Worm (Caenorhabditis elegans): ENCODE measurements around the gene spp-16.

spp-16 gene

ce11 chrV:10897172-10897571, 3.9 kb downstream of the spp-16 start (continued):
- TF ChIP-seq ama-1 (optimal IDR thresholded peaks at IDR 0.05) (peak; percentile 80), nhr-23 (tag; optimal IDR thresholded peaks at IDR 0.05) (no peak), sma-9 (GFP tag; optimal IDR thresholded peaks at IDR 0.05) (peak; percentile 100), sma-9 (tag; optimal IDR thresholded peaks at IDR 0.05) (no peak), Y55F3AM.14 (GFP tag; optimal IDR thresholded peaks at IDR 0.05) (peak; percentile 99), mbf-1 (tag; optimal IDR thresholded peaks at IDR 0.05) (no peak), dmd-4 (tag; optimal IDR thresholded peaks at IDR 0.05) (peak; percentile 58), skn-1 (tag; optimal IDR thresholded peaks at IDR 0.05) (peak; percentile 80), gmeb-1 (tag; optimal IDR thresholded peaks at IDR 0.05) (peak; percentile 100), nhr-77 (tag; optimal IDR thresholded peaks at IDR 0.05) (peak; percentile 92), nhr-10 (tag; optimal IDR thresholded peaks at IDR 0.05) (peak; percentile 79), nhr-12 (tag; optimal IDR thresholded peaks at IDR 0.05) (peak; percentile 79), C34F6.9 (tag; optimal IDR thresholded peaks at IDR 0.05) (peak; percentile 100), aly-2 (tag; optimal IDR thresholded peaks at IDR 0.05) (peak; percentile 19), mab-5 (tag; optimal IDR thresholded peaks at IDR 0.05) (peak; percentile 97), unc-55 (GFP tag; optimal IDR thresholded peaks at IDR 0.05) (peak; percentile 100), nhr-129 (tag; optimal IDR thresholded peaks at IDR 0.05) (peak; percentile 98), blmp-1 (tag; optimal IDR thresholded peaks at IDR 0.05; ENCODE audit: insufficient read depth) (peak; percentile 92), alr-1 (tag; optimal IDR thresholded peaks at IDR 0.05) (no peak), sma-3 (GFP tag; optimal IDR thresholded peaks at IDR 0.05) (peak; percentile 99), lin-13 (GFP tag; optimal IDR thresholded peaks at IDR 0.05) (peak; percentile 98), nhr-11 (tag; optimal IDR thresholded peaks at IDR 0.05) (peak; percentile 79), fos-1 (tag; optimal IDR thresholded peaks at IDR 0.05) (peak; percentile 98), snpc-4 (tag; optimal IDR thresholded peaks at IDR 0.05) (peak; percentile 89), mdl-1 (tag; optimal IDR thresholded peaks at IDR 0.05) (peak; percentile 74 to 90)

ce11 chrV:10897106-10897171, 4.2 kb downstream of the spp-16 start, which contains the start of gene sec-61.G:
TSS of gene sec-61.G (minus strand) at chrV:10897143.
- TF ChIP-seq nhr-12 (tag; optimal IDR thresholded peaks at IDR 0.05) (no peak), ceh-16 (tag; optimal IDR thresholded peaks at IDR 0.05) (no peak), R02D3.7 (tag; optimal IDR thresholded peaks at IDR 0.05) (no peak), fos-1 (tag; optimal IDR thresholded peaks at IDR 0.05) (no peak), crh-2 (tag; optimal IDR thresholded peaks at IDR 0.05) (no peak), nhr-237 (tag; optimal IDR thresholded peaks at IDR 0.05) (no peak), Y55F3AM.14 (GFP tag; optimal IDR thresholded peaks at IDR 0.05) (no peak), sma-3 (GFP tag; optimal IDR thresholded peaks at IDR 0.05) (no peak), egl-27 (tag; optimal IDR thresholded peaks at IDR 0.05) (no peak), nhr-11 (tag; optimal IDR thresholded peaks at IDR 0.05) (no peak), blmp-1 (tag; optimal IDR thresholded peaks at IDR 0.05; ENCODE audit: insufficient read depth) (no peak), aly-2 (tag; optimal IDR thresholded peaks at IDR 0.05) (no peak), zag-1 (tag; optimal IDR thresholded peaks at IDR 0.05) (no peak), nhr-10 (tag; optimal IDR thresholded peaks at IDR 0.05) (no peak), unc-39 (tag; optimal IDR thresholded peaks at IDR 0.05) (no peak)

ce11 chrV:10896706-10897105, 4.4 kb downstream of the spp-16 start:
- no peak for TF ChIP-seq nhr-11 (tag; optimal IDR thresholded peaks at IDR 0.05)
- TF ChIP-seq alr-1 (tag; optimal IDR thresholded peaks at IDR 0.05): no peak
- no peak for TF ChIP-seq dmd-4 (tag; optimal IDR thresholded peaks at IDR 0.05)
- TF ChIP-seq nhr-12 (tag; optimal IDR thresholded peaks at IDR 0.05): no peak
- no peak for TF ChIP-seq ZK546.5 (tag; optimal IDR thresholded peaks at IDR 0.05)
- TF ChIP-seq nhr-77 (tag; optimal IDR thresholded peaks at IDR 0.05): no peak
- TF ChIP-seq nhr-129 (tag; optimal IDR thresholded peaks at IDR 0.05): no peak

DNA sequence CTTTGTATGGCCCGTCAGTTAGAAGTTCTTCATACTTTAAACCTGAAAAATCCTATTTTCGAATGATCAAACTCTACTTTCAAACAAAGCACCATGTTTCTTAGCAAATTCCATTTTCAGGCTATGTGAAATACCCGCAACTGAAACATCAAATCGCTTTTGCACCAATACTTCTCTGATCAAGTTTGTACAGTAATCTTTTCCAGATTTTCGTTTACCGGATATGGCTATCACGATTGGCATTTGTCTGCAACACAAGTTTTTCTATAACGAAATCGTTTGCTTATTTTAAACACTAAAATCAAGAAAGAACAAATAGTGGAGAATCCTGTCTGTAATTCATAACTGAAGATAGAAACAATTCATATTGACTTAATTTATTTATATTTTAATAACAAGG, 4.8 kb downstream of the spp-16 start, which contains the start of gene F32D8.13:
Gene F32D8.13 (minus strand): TSS at position 249 of the 400 bp plus-strand sequence.
- TF ChIP-seq nhr-129 (tag; optimal IDR thresholded peaks at IDR 0.05) (no peak), nhr-23 (tag; optimal IDR thresholded peaks at IDR 0.05) (no peak), alr-1 (tag; optimal IDR thresholded peaks at IDR 0.05) (no peak), nhr-25 (tag; optimal IDR thresholded peaks at IDR 0.05) (peak; percentile 17), nhr-11 (tag; optimal IDR thresholded peaks at IDR 0.05) (no peak), ama-1 (optimal IDR thresholded peaks at IDR 0.05) (peak; percentile 56), ZK546.5 (tag; optimal IDR thresholded peaks at IDR 0.05) (peak; percentile 10), sem-4 (tag; optimal IDR thresholded peaks at IDR 0.05) (no peak), dmd-4 (tag; optimal IDR thresholded peaks at IDR 0.05) (no peak), nhr-77 (tag; optimal IDR thresholded peaks at IDR 0.05) (no peak), gmeb-1 (tag; optimal IDR thresholded peaks at IDR 0.05) (peak; percentile 0), mdl-1 (tag; optimal IDR thresholded peaks at IDR 0.05) (no peak), unc-39 (tag; optimal IDR thresholded peaks at IDR 0.05) (no peak), lsy-2 (tag; optimal IDR thresholded peaks at IDR 0.05) (peak in 1 of 2 experiments; percentile 0)
